Fruit fly (Drosophila melanogaster) whole organism, embryonic: Measurements from ENCODE around the gene CG9328.
A peak's percentile ranks its signal among the peaks of the same experiment; 100 is the strongest.

Experiments
- ATbp ChIP-seq: fragments of 200-800 bp; sonication (Bioruptor generic); optimal IDR thresholded peaks from 2 replicates; lab custom pipeline; 2017; ENCODE audit warnings: missing biosample characterization, mild to moderate bottlenecking, missing genetic modification characterization, missing genetic modification reagents
- Blimp-1 ChIP-seq: fragments of 200-800 bp; sonication (Bioruptor generic); optimal IDR thresholded peaks from 3 replicates; lab custom pipeline; 2018; ENCODE audit warnings: missing biosample characterization, missing genetic modification characterization, mild to moderate bottlenecking, moderate library complexity, missing genetic modification reagents
- CG10321 ChIP-seq: fragments of 200-800 bp; sonication (Bioruptor generic); IDR thresholded peaks from 2 replicates; pipeline ENCODE4 v1.3.6; 2022; ENCODE audit warnings: missing biosample characterization, missing genetic modification characterization
- CG10431 ChIP-seq: fragments of 200-800 bp; sonication (Bioruptor generic); optimal IDR thresholded peaks from 3 replicates; lab custom pipeline; 2018; ENCODE audit warnings: missing biosample characterization, mild to moderate bottlenecking, missing genetic modification characterization
- CG11696 ChIP-seq: fragments of 200-800 bp; sonication (Bioruptor generic); IDR thresholded peaks from 2 replicates; pipeline ENCODE4 v1.3.6; 2022; ENCODE audit warnings: missing biosample characterization, missing genetic modification characterization
- CG12155 ChIP-seq: fragments of 200-800 bp; sonication (Bioruptor generic); optimal IDR thresholded peaks from 3 replicates; lab custom pipeline; 2016; ENCODE audit warnings: missing biosample characterization, missing genetic modification characterization
- CG13287 ChIP-seq: fragments of 200-800 bp; sonication (Bioruptor generic); IDR thresholded peaks from 2 replicates; pipeline ENCODE4 v1.3.6; 2022; ENCODE audit warnings: missing biosample characterization, missing genetic modification characterization; ENCODE audit not compliant: partially characterized antibody
- CG13296 ChIP-seq: fragments of 200-800 bp; sonication (Bioruptor generic); optimal IDR thresholded peaks from 3 replicates; lab custom pipeline; 2018; ENCODE audit warnings: missing biosample characterization, mild to moderate bottlenecking, missing genetic modification characterization
- CG18764 ChIP-seq: fragments of 200-800 bp; sonication (Bioruptor generic); optimal IDR thresholded peaks from 3 replicates; lab custom pipeline; 2016; ENCODE audit warnings: missing biosample characterization, missing genetic modification characterization
- CG2199 ChIP-seq: fragments of 200-800 bp; sonication (Bioruptor generic); IDR thresholded peaks from 3 replicates; pipeline ENCODE4 v1.3.6; 2022; ENCODE audit warnings: missing biosample characterization, missing genetic modification characterization
- CG30020 ChIP-seq: fragments of 200-800 bp; optimal IDR thresholded peaks from 2 replicates; lab custom pipeline; 2019; ENCODE audit warnings: missing biosample characterization, mild to moderate bottlenecking, missing genetic modification characterization, moderate library complexity
- CG3065 ChIP-seq: fragments of 200-800 bp; sonication (Bioruptor generic); optimal IDR thresholded peaks from 2 replicates; lab custom pipeline; 2016; ENCODE audit warnings: missing biosample characterization, missing genetic modification characterization
- CG31365 ChIP-seq: fragments of 200-800 bp; sonication (Bioruptor generic); optimal IDR thresholded peaks from 2 replicates; lab custom pipeline; 2018; ENCODE audit warnings: missing biosample characterization, mild to moderate bottlenecking, missing genetic modification characterization
- CG4282 ChIP-seq: fragments of 200-800 bp; sonication (Bioruptor generic); optimal IDR thresholded peaks from 2 replicates; lab custom pipeline; 2016; ENCODE audit warnings: missing biosample characterization, missing genetic modification characterization
- CG4707 ChIP-seq: fragments of 200-800 bp; sonication (Bioruptor generic); optimal IDR thresholded peaks from 2 replicates; lab custom pipeline; 2018; ENCODE audit warnings: missing biosample characterization, mild to moderate bottlenecking, missing genetic modification characterization, moderate library complexity
- CG5180 ChIP-seq: fragments of 200-800 bp; sonication (Bioruptor generic); optimal IDR thresholded peaks from 3 replicates; lab custom pipeline; 2017; ENCODE audit warnings: missing biosample characterization, missing genetic modification characterization, mild to moderate bottlenecking, moderate library complexity, missing genetic modification reagents
- CG8924 ChIP-seq: fragments of 200-800 bp; optimal IDR thresholded peaks from 3 replicates; lab custom pipeline; 2019; ENCODE audit warnings: missing biosample characterization, mild to moderate bottlenecking, missing genetic modification characterization, moderate library complexity
- Chrac-16 ChIP-seq: fragments of 200-800 bp; sonication (Bioruptor generic); optimal IDR thresholded peaks from 3 replicates; lab custom pipeline; 2016; ENCODE audit warnings: missing biosample characterization, missing genetic modification characterization
- CkIIα-i1 ChIP-seq: fragments of 200-800 bp; sonication (Bioruptor generic); IDR thresholded peaks from 2 replicates; pipeline ENCODE4 v1.3.6; 2022; ENCODE audit warnings: missing biosample characterization, missing genetic modification characterization
- Ets97D ChIP-seq: fragments of 200-800 bp; sonication (Bioruptor generic); optimal IDR thresholded peaks from 3 replicates; lab custom pipeline; 2016; ENCODE audit warnings: missing biosample characterization, missing genetic modification characterization
- Fer3 ChIP-seq: fragments of 200-800 bp; sonication (Bioruptor generic); optimal IDR thresholded peaks from 2 replicates; lab custom pipeline; 2018; ENCODE audit warnings: missing biosample characterization, mild to moderate bottlenecking, missing genetic modification characterization, moderate library complexity
- GATAe ChIP-seq: fragments of 200-800 bp; sonication (Bioruptor generic); conservative IDR thresholded peaks from 2 replicates; pipeline ENCODE4 v1.3.6; 2022; ENCODE audit warnings: missing biosample characterization, missing genetic modification characterization
- Hey ChIP-seq: fragments of 200-800 bp; sonication (Bioruptor generic); optimal IDR thresholded peaks from 3 replicates; lab custom pipeline; 2018; ENCODE audit warnings: missing biosample characterization, mild to moderate bottlenecking, missing genetic modification characterization
- Kr ChIP-seq: fragments of 200-800 bp; sonication (Bioruptor generic); optimal IDR thresholded peaks from 2 replicates; lab custom pipeline; 2017; ENCODE audit warnings: missing biosample characterization, mild to moderate bottlenecking, missing genetic modification characterization
- MTF-1 ChIP-seq: fragments of 200-800 bp; sonication (Bioruptor generic); optimal IDR thresholded peaks from 2 replicates; lab custom pipeline; 2018; ENCODE audit warnings: missing biosample characterization, mild to moderate bottlenecking, missing genetic modification characterization, borderline replicate concordance
- Mrtf ChIP-seq: fragments of 200-800 bp; sonication (Bioruptor generic); IDR thresholded peaks from 3 replicates; pipeline ENCODE4 v1.3.6; 2022; ENCODE audit warnings: missing biosample characterization, missing genetic modification characterization
- Nf-YB ChIP-seq: fragments of 200-800 bp; sonication (Bioruptor generic); optimal IDR thresholded peaks from 3 replicates; lab custom pipeline; 2019; ENCODE audit warnings: missing biosample characterization, mild to moderate bottlenecking, missing genetic modification characterization, moderate library complexity
- Scr ChIP-seq: fragments of 200-800 bp; sonication (Bioruptor generic); IDR thresholded peaks from 2 replicates; pipeline ENCODE4 v1.3.6; 2022; ENCODE audit warnings: missing biosample characterization, missing genetic modification characterization; ENCODE audit not compliant: partially characterized antibody
- Sry-δ ChIP-seq: fragments of 200-800 bp; sonication (Bioruptor generic); optimal IDR thresholded peaks from 2 replicates; lab custom pipeline; 2016; ENCODE audit warnings: missing biosample characterization, missing genetic modification characterization
- Taf1 ChIP-seq: fragments of 200-800 bp; sonication (Bioruptor generic); IDR thresholded peaks from 2 replicates; pipeline ENCODE4 v1.3.6; 2022; ENCODE audit warnings: missing biosample characterization, missing genetic modification characterization
- Vsx1 ChIP-seq: fragments of 200-800 bp; sonication (Bioruptor generic); optimal IDR thresholded peaks from 2 replicates; lab custom pipeline; 2017; ENCODE audit warnings: missing biosample characterization, mild to moderate bottlenecking, missing genetic modification characterization, missing genetic modification reagents
- Xrp1 ChIP-seq: fragments of 200-800 bp; sonication (Bioruptor generic); IDR thresholded peaks from 2 replicates; pipeline ENCODE4 v1.3.6; 2022; ENCODE audit warnings: missing biosample characterization, missing genetic modification characterization
- bab2 ChIP-seq: fragments of 200-800 bp; sonication (Bioruptor generic); optimal IDR thresholded peaks from 2 replicates; lab custom pipeline; 2016; ENCODE audit warnings: missing biosample characterization, missing genetic modification characterization
- cato ChIP-seq: fragments of 200-800 bp; sonication (Bioruptor generic); optimal IDR thresholded peaks from 2 replicates; lab custom pipeline; 2016; ENCODE audit warnings: missing biosample characterization, missing genetic modification characterization, borderline replicate concordance
- chif ChIP-seq, 2 experiments: fragments of 200-800 bp; sonication (Bioruptor generic); optimal IDR thresholded peaks; 3 replicates each; lab custom pipeline; 2016; ENCODE audit warnings: missing biosample characterization in 2 of 2, missing genetic modification characterization in 2 of 2
- exex ChIP-seq: fragments of 200-800 bp; sonication (Bioruptor generic); optimal IDR thresholded peaks from 4 replicates; lab custom pipeline; 2018; ENCODE audit warnings: missing biosample characterization, mild to moderate bottlenecking, missing genetic modification characterization, moderate library complexity
- eyg ChIP-seq: fragments of 200-800 bp; sonication (Bioruptor generic); optimal IDR thresholded peaks from 3 replicates; lab custom pipeline; 2016; ENCODE audit warnings: missing biosample characterization, missing genetic modification characterization
- fd96Cb ChIP-seq: fragments of 200-800 bp; sonication (Bioruptor generic); optimal IDR thresholded peaks from 2 replicates; lab custom pipeline; 2018; ENCODE audit warnings: missing biosample characterization, mild to moderate bottlenecking, missing genetic modification characterization, moderate library complexity
- gcm2 ChIP-seq: fragments of 200-800 bp; sonication (Bioruptor generic); optimal IDR thresholded peaks from 2 replicates; lab custom pipeline; 2016; ENCODE audit warnings: missing biosample characterization, missing genetic modification characterization
- gsb ChIP-seq: fragments of 200-800 bp; sonication (Bioruptor generic); IDR thresholded peaks from 2 replicates; pipeline ENCODE4 v1.3.6; 2022; ENCODE audit warnings: missing biosample characterization, missing genetic modification characterization
- hb ChIP-seq: fragments of 200-800 bp; sonication (Bioruptor generic); IDR thresholded peaks from 3 replicates; pipeline ENCODE4 v1.3.6; 2022; ENCODE audit warnings: missing biosample characterization, missing genetic modification characterization; ENCODE audit not compliant: partially characterized antibody
- ind ChIP-seq: fragments of 200-800 bp; sonication (Bioruptor generic); optimal IDR thresholded peaks from 3 replicates; lab custom pipeline; 2016; ENCODE audit warnings: missing biosample characterization, missing genetic modification characterization
- ken ChIP-seq: fragments of 200-800 bp; sonication (Bioruptor generic); IDR thresholded peaks from 3 replicates; pipeline ENCODE4 v1.3.6; 2022; ENCODE audit warnings: missing biosample characterization, missing genetic modification characterization
- lab ChIP-seq: fragments of 200-800 bp; sonication (Bioruptor generic); optimal IDR thresholded peaks from 3 replicates; lab custom pipeline; 2017; ENCODE audit warnings: missing biosample characterization, missing genetic modification characterization, mild to moderate bottlenecking, moderate library complexity, missing genetic modification reagents
- lbe ChIP-seq: fragments of 200-800 bp; sonication (Bioruptor generic); optimal IDR thresholded peaks from 2 replicates; lab custom pipeline; 2016; ENCODE audit warnings: missing biosample characterization, mild to moderate bottlenecking, missing genetic modification characterization
- peb ChIP-seq: fragments of 200-800 bp; sonication (Bioruptor generic); IDR thresholded peaks from 2 replicates; pipeline ENCODE4 v1.3.6; 2022; ENCODE audit warnings: missing biosample characterization, missing genetic modification characterization
- phol ChIP-seq: fragments of 200-800 bp; sonication (Bioruptor generic); optimal IDR thresholded peaks from 3 replicates; lab custom pipeline; 2018; ENCODE audit warnings: missing biosample characterization, mild to moderate bottlenecking, missing genetic modification characterization, moderate library complexity
- sim ChIP-seq: fragments of 200-800 bp; sonication (Bioruptor generic); IDR thresholded peaks from 2 replicates; pipeline ENCODE4 v1.3.6; 2022; ENCODE audit warnings: missing biosample characterization, missing genetic modification characterization
- so ChIP-seq: fragments of 200-800 bp; sonication (Bioruptor generic); IDR thresholded peaks from 3 replicates; pipeline ENCODE4 v1.3.6; 2022; ENCODE audit warnings: missing biosample characterization, missing genetic modification characterization
- tup ChIP-seq: fragments of 200-800 bp; sonication (Bioruptor generic); optimal IDR thresholded peaks from 2 replicates; lab custom pipeline; 2016; ENCODE audit warnings: missing biosample characterization, mild to moderate bottlenecking, missing genetic modification characterization, moderate library complexity
- yki ChIP-seq: fragments of >200 bp; optimal IDR thresholded peaks from 3 replicates; lab custom pipeline; 2018
- zen ChIP-seq: fragments of 200-800 bp; sonication (Bioruptor generic); optimal IDR thresholded peaks from 3 replicates; lab custom pipeline; 2018; ENCODE audit warnings: missing biosample characterization, mild to moderate bottlenecking, missing genetic modification characterization, moderate library complexity

CG9328 gene

DNA sequence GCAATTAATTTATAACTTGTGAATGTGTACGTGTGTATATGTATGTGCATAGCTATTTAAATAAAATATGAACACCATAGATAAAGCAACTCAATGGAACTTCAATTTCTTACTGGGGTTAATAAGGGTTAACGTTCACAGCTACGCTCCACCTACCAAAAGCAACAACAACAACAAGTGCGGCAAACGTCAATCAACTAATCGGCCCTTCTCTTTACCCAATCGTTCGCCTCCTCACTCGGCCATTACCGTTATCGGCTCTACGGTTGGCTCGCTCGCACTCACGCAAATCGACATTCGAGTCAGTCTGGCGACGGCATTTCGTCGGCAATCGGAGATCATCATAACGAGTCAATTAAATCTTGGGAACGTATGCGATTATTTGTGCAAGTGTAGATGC is 14.5 kb upstream of the CG9328 start (continued):
- TF ChIP-seq CG8924 (no peak), Fer3 (tag; lab: Kevin White, UChicago) (no peak), Taf1 (no peak), sim (GFP tag; lab: Robert Waterston, UW) (no peak), CG11696 (GFP tag; lab: Robert Waterston, UW) (no peak), Mrtf (no peak), ATbp (GFP tag; lab: Kevin White, UChicago) (no peak), CG31365 (tag; lab: Kevin White, UChicago) (no peak), lab (no peak), Nf-YB (GFP tag; lab: Kevin White, UChicago) (peak; percentile 98), GATAe (GFP tag; lab: Robert Waterston, UW) (no peak), Scr (GFP tag; lab: Robert Waterston, UW) (no peak), CG13287 (GFP tag; lab: Robert Waterston, UW) (no peak), tup (GFP tag; lab: Kevin White, UChicago) (no peak), yki (lab: Kevin White, UChicago) (no peak), Blimp-1 (GFP tag; lab: Kevin White, UChicago) (no peak), CG4282 (GFP tag; lab: Kevin White, UChicago) (no peak), CG10321 (GFP tag; lab: Robert Waterston, UW) (peak; percentile 97), Chrac-16 (GFP tag; lab: Kevin White, UChicago) (no peak), Xrp1 (GFP tag; lab: Robert Waterston, UW) (no peak), CG3065 (no peak), CG2199 (GFP tag; lab: Robert Waterston, UW) (0 out of 3 replicates have a peak, but pooled peaks have one; percentile 21), exex (tag; lab: Kevin White, UChicago) (peak; percentile 59), CG10431 (GFP tag; lab: Kevin White, UChicago) (no peak), Hey (no peak), gsb (no peak), CkIIα-i1 (GFP tag; lab: Robert Waterston, UW) (no peak), ken (GFP tag; lab: Robert Waterston, UW) (no peak), CG13296 (GFP tag; lab: Kevin White, UChicago) (no peak), zen (tag; lab: Kevin White, UChicago) (peak; percentile 40), Kr (GFP tag; lab: Kevin White, UChicago) (no peak), CG5180 (GFP tag; lab: Kevin White, UChicago) (no peak), CG18764 (GFP tag; lab: Kevin White, UChicago) (no peak), CG30020 (tag; lab: Kevin White, UChicago) (no peak), cato (GFP tag; lab: Kevin White, UChicago) (no peak), CG12155 (GFP tag; lab: Kevin White, UChicago) (peak; percentile 2), Vsx1 (GFP tag; lab: Kevin White, UChicago) (no peak), fd96Cb (tag; lab: Kevin White, UChicago) (no peak), lbe (no peak), so (GFP tag; lab: Robert Waterston, UW) (no peak), chif (GFP tag; optimal IDR thresholded peaks at IDR 0.05; lab: Kevin White, UChicago) (no peak), phol (peak; percentile 17), CG4707 (GFP tag; lab: Kevin White, UChicago) (no peak), bab2 (no peak), Ets97D (GFP tag; lab: Kevin White, UChicago) (no peak), gcm2 (GFP tag; lab: Kevin White, UChicago) (no peak), hb (GFP tag; lab: Robert Waterston, UW) (no peak), ind (GFP tag; lab: Kevin White, UChicago) (no peak), MTF-1 (no peak), eyg (GFP tag; lab: Kevin White, UChicago) (no peak), peb (GFP tag; lab: Robert Waterston, UW) (no peak), Sry-δ (GFP tag; lab: Kevin White, UChicago) (no peak)
